Worm (Caenorhabditis elegans): ENCODE data around the gene ZK1127.3.

The ZK1127.3 gene

ce11 chrII:7024897-7025852 lies 29.9 kb upstream of the ZK1127.3 start, which contains the start of gene znf-598:
TSS of gene znf-598 (plus strand) at chrII:7025802.
- TF ChIP-seq nfya-1 (tag; optimal IDR thresholded peaks at IDR 0.05): peak; percentile 10
- TF ChIP-seq unc-55 (GFP tag; optimal IDR thresholded peaks at IDR 0.05): no peak
- TF ChIP-seq unc-3 (GFP tag; conservative IDR thresholded peaks at IDR 0.05): no peak
- TF ChIP-seq unc-3 (tag; optimal IDR thresholded peaks at IDR 0.05): peak; percentile 16
- no peak for TF ChIP-seq dve-1 (tag; optimal IDR thresholded peaks at IDR 0.05)

- TF ChIP-seq sox-4 (tag; optimal IDR thresholded peaks at IDR 0.05) (no peak), madf-2 (tag; optimal IDR thresholded peaks at IDR 0.05) (no peak), unc-86 (tag; optimal IDR thresholded peaks at IDR 0.05) (no peak), npax-4 (tag; optimal IDR thresholded peaks at IDR 0.05) (no peak), lin-11 (tag; optimal IDR thresholded peaks at IDR 0.05) (no peak), pha-4 (tag; optimal IDR thresholded peaks at IDR 0.05) (no peak), mec-3 (tag; optimal IDR thresholded peaks at IDR 0.05; ENCODE audit: borderline replicate concordance) (no peak), gmeb-2 (tag; optimal IDR thresholded peaks at IDR 0.05) (no peak), ceh-22 (tag; optimal IDR thresholded peaks at IDR 0.05) (no peak), nfya-1 (tag; optimal IDR thresholded peaks at IDR 0.05) (no peak), unc-42 (tag; optimal IDR thresholded peaks at IDR 0.05) (no peak), nhr-232 (tag; optimal IDR thresholded peaks at IDR 0.05) (no peak), ceh-45 (GFP tag; IDR thresholded peaks at IDR 0.05) (no peak), unc-3 (GFP tag; conservative IDR thresholded peaks at IDR 0.05) (no peak), unc-3 (tag; optimal IDR thresholded peaks at IDR 0.05) (no peak), nhr-11 (tag; optimal IDR thresholded peaks at IDR 0.05) (no peak), ceh-9 (tag; optimal IDR thresholded peaks at IDR 0.05) (no peak), hlh-30 (tag; optimal IDR thresholded peaks at IDR 0.05; ENCODE audit: insufficient read depth) (no peak), pat-9 (tag; optimal IDR thresholded peaks at IDR 0.05) (no peak)
Observed at ce11 chrII:7029524-7029923, 25.6 kb upstream of the ZK1127.3 start.

DNA sequence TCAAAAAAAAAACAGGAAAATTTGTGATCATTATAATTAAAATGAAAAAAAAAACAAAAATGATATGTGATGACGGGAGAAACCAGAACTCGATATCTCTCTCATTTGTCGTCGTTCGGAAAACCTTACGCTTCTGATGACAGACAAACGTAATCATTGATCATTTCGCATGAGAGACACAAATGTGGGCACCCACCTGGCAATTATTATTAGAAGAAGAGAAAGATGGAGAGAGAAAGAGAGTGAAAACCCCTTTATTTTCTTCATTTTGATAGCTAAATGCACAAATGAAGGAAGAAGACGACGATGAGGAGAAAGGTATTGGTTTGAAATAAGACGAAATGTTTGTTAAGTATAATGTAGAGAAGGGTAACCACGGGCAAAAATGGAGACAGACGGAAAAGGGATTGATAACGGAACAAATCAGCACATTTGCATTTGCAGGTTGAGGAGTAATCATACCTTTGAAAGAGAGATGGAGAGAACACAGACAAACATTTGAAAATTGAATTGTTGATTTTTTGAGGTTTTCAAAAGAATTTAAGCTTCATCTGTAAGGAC lies 23.9 kb upstream of the ZK1127.3 start:
- TF ChIP-seq nfya-1 (tag; optimal IDR thresholded peaks at IDR 0.05) (peak; percentile 12), rnt-1 (tag; optimal IDR thresholded peaks at IDR 0.05) (no peak), syd-9 (tag; optimal IDR thresholded peaks at IDR 0.05) (no peak), madf-2 (tag; optimal IDR thresholded peaks at IDR 0.05) (no peak), ceh-31 (tag; optimal IDR thresholded peaks at IDR 0.05) (no peak), pros-1 (tag; optimal IDR thresholded peaks at IDR 0.05) (no peak), C38D4.7 (GFP tag; optimal IDR thresholded peaks at IDR 0.05) (no peak), pha-2 (tag; optimal IDR thresholded peaks at IDR 0.05) (no peak), elt-2 (tag; optimal IDR thresholded peaks at IDR 0.05) (peak; percentile 2), ceh-30 (tag; optimal IDR thresholded peaks at IDR 0.05) (no peak), sox-2 (GFP tag; IDR thresholded peaks at IDR 0.05) (no peak), sox-4 (tag; optimal IDR thresholded peaks at IDR 0.05) (no peak), unc-3 (GFP tag; conservative IDR thresholded peaks at IDR 0.05) (no peak), unc-3 (tag; optimal IDR thresholded peaks at IDR 0.05) (no peak), ets-4 (tag; optimal IDR thresholded peaks at IDR 0.05) (no peak), ceh-14 (tag; optimal IDR thresholded peaks at IDR 0.05) (peak; percentile 11), C08G9.2 (tag; optimal IDR thresholded peaks at IDR 0.05) (no peak), tbx-2 (tag; optimal IDR thresholded peaks at IDR 0.05) (no peak), nhr-232 (tag; optimal IDR thresholded peaks at IDR 0.05) (no peak), ceh-24 (tag; optimal IDR thresholded peaks at IDR 0.05) (no peak)

Measured in whole organism, late embryonic.